Worm (Caenorhabditis elegans) whole organism, dauer: ENCODE measurements around the gene lido-10.
"Not testable (repeated sequence)": the region's sequence is repeated elsewhere in the genome, so short reads cannot be mapped to it uniquely, and the experiment has no call there.

Experiments
- unc-62 ChIP-seq: sonication (generic microtip); optimal IDR thresholded peaks from 2 replicates; lab custom pipeline; 2017; ENCODE audit warnings: missing biosample characterization, missing genetic modification reagents, missing genetic modification characterization

The lido-10 gene

ce11 chrII:3014196-3014849 is 12.0 kb downstream of the lido-10 start, which contains the start of gene C41H7.2:
Gene C41H7.2, plus strand, starts transcription at chrII:3014817.
- TF ChIP-seq unc-62: no peak

DNA sequence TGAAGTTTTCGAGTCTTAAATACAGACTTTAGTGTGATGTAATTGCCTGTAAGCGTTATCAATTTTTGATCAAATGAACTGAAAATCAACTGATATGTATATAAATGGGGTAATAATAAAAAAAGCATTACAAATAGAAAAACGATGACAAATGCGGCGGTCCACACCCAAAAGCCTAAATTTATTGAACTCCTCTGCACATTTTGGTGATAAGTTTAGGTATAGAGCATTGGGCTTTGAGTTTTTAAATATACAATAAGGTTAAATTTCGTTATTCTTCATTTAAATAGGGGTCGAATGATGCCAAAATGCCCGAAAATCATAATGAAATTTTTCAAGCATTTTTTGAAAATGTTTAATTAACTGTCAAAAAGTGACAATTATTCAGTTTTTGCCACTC is 17.5 kb downstream of the lido-10 start, which contains the start of gene clec-3:
TSS of gene clec-3 (minus strand) at position 101 of the 400 bp plus-strand sequence.
- no peak for TF ChIP-seq unc-62

ce11 chrII:3020899-3021298 is 18.6 kb downstream of the lido-10 start:
- no peak for TF ChIP-seq unc-62

DNA sequence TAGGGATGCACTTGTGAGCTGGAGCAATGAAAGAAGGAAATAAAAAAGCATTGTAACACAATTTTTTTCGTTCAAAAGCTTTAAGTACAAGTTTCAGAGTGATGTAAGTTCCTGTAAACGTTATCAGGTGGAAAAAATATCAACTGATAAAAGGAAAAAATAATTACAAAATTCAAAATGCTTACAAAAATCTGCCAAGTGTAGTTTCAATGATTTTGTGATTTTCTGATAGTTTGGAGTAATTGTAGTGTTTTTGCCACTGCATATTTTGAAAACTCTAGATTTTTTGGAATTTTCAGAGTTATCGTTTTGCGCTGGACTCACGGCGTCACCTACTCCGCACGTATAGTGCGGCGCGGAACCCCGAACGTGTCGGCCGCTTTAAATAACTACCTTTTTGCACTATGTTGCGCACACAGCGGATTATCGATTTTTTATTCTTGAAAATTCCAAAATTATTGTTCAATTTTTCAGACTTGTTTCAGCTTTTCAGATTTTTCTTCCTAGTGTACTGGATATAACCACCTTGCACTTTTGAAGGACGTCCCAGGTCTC is 21.1 kb downstream of the lido-10 start, which contains the start of gene clec-2:
TSS of gene clec-2 (minus strand) at position 51 of the 555 bp plus-strand sequence.
- no peak for TF ChIP-seq unc-62

DNA sequence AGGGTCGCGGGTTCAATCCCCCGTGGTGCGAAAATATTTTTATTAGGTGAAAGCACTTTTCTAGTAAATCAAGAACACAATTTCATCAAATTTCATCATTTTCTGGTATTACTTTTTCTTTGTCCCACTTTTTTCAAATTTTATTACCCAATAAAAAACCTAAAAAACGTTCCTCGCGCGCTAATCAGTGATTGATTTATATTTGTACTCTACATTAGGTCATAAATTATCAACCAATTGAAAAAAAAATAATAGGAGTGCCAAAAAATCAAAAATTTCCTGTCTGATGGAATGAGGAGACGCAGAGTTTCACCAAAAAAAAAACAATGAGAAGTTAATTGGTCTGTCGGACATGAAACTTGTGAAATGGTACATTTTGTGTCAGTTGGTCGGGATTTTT is 22.3 kb downstream of the lido-10 start:
- no peak for TF ChIP-seq unc-62

DNA sequence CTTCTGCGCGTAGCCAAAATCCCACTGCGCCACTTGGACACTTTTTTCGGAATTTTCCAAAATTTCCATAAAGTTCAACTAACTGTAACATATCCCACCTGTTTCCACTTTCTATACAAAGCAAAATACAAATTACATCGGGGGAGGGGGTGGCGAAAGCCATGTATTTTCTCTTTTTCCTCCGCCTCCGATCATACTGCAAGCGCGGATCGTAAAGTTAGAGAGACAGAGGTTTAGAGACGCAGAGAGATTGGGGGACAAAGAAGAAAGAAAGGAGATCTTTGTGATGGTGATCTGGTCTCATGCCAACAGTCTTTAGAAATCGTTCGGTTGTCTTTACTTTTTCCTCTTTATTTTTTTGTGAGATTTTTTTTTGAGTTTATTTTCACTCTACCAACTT is 26.0 kb downstream of the lido-10 start:
- TF ChIP-seq unc-62: no peak

DNA sequence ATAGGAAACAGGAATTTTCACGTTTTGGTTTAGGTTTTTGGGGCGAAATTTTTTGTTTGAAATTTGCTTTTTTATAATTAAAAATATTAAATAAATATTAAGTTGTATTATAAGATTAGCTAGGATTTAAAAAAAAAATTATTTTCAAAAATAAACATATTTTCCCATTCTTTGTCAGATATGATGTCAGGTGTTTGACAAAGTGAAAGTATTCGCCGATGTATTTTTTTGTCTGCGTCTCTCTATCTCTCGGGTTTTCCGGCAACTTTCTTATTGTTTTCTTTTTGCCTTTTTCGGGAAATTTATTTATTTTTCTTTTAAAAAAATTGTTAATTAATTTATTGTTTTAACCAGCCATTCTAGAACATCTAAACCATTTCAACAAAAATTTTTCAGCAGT is 28.1 kb downstream of the lido-10 start:
- no peak for TF ChIP-seq unc-62

- TF ChIP-seq unc-62: not testable (repeated sequence)
These were observed 30.2 kb downstream of the lido-10 start, which contains the start of gene B0454.6 for ce11 chrII:3032480-3032879. Gene B0454.6, plus strand, starts transcription at chrII:3032780.

ce11 chrII:3034914-3035313 is 32.6 kb downstream of the lido-10 start:
- TF ChIP-seq unc-62: no peak

DNA sequence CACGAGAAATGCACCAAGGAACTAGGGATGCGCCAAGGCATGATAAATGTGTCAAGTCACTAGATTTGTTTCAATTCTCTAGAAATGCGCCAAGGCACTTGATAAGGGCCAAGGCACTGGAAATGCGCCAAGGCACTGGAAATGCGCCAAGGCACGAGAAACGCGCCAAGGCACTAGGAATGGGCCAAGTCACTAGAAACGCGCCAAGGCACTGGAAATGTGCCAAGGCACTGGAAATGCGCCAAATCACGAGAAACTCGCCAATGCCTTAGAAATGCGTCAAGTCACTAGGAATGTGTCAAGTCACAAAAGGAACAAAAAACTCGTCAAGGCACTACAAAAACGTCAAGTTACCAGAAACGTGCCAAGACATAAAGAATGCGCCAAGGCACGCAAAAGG is 34.0 kb downstream of the lido-10 start:
- no peak for TF ChIP-seq unc-62

ce11 chrII:3038453-3038909 is 36.2 kb downstream of the lido-10 start, which contains the start of the genes B0454.26 and B0454.5:
Gene B0454.26, minus strand, starts transcription at chrII:3038553.
Gene B0454.5, plus strand, starts transcription at chrII:3038859.
- no peak for TF ChIP-seq unc-62

DNA sequence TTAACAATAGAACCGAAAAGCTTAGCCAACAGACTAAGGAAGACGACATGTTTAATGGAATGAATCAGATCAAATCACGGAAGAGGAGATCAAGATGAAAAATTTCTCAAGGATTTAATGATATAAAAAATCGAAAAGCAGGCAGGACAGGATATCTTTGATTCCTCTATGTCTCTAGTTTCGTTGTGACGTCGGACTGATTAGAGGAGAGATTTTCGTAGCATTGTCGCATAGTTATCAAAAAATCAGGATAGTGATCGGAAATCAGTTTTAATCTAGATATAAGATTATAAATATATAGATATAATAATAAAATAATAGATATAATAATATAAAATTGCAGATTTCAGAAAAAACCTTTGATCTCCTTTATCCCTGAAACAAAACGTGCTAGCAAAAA is 41.0 kb downstream of the lido-10 start, which contains the start of gene B0454.8:
TSS of gene B0454.8 (minus strand) at position 101 of the 400 bp plus-strand sequence.
- no peak for TF ChIP-seq unc-62

DNA sequence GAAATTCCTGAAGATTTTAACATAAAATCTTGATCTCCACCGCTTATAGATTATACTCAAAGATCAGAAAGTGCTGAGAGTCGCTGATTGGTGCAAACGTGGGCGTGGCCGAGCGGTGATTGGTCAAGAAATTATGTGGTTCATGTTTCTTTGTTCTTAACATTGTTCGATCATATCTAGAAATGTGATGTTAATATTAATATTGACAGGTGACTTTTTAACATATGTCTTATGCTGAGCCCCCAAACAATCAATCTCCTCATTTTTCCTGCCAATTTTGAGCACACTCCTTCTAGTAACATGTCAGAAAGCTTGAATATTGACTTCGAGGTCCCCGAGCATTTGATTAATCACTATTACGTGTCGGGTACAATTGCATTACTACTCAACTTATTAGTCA is 41.7 kb downstream of the lido-10 start, which contains the start of gene sri-29:
TSS of gene sri-29 (plus strand) at position 301 of the 400 bp plus-strand sequence.
- TF ChIP-seq unc-62: no peak

DNA sequence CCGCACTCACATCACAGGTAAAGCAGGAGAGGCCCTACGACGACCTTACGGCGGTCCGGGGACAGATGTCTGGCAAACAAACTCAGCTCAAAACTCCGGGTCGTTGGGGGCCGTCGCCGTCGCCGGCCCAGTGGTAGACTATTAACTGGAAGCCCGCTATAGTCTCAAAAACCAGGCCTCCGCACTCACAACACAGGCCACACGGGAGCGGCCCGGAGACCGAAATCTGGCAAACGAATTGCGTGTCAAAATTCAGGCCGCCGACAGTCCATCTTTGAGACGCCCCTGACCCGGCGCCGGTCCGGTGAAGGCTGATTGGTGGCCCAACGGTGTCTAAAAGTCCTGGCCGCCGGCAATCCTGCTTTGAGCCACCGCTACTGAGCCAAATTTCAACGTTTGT is 43.1 kb downstream of the lido-10 start:
- TF ChIP-seq unc-62: no peak

- no peak for TF ChIP-seq unc-62
These were observed 43.6 kb downstream of the lido-10 start, which contains the start of gene sri-30 for ce11 chrII:3045875-3046274. Gene sri-30, plus strand, starts transcription at chrII:3046175.

DNA sequence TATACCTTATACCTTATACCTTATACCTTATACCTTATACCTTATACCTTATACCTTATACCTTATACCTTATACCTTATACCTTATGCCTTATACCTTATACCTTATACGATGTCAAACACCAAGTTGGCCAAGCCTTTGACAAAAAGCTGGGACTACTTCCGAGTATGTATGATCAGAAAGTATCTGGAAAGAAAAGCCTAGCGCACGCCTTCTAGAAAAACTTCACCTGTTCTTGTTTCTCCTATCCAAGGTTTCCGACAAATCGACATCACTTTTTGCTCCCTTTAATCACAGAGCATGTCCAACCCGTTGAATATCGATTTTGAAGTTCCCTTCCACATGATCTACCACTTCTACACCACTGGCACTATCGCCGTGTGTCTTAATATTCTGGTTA is 46.1 kb downstream of the lido-10 start, which contains the start of gene sri-28:
TSS of gene sri-28 (plus strand) at position 301 of the 400 bp plus-strand sequence.
- TF ChIP-seq unc-62: no peak

- TF ChIP-seq unc-62: no peak
These were observed 46.7 kb downstream of the lido-10 start for ce11 chrII:3048989-3049388.

DNA sequence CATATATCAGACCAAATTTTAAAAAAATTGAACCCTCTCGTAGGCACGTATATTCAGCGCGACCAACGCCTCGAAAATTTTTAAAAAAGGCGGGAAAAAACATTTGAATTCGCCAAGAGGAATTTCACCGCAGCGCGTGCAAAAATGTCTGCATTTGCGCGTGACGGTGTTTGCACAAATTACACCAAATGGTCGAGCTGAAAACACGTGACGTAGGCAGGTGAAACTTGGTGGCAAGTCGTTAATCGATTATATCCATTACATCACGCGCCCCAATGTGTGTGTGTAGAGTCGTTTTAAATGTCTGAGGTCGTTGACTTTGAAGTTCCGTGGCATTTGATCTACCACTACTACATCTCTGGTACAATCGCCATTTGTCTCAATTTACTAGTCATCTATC is 48.4 kb downstream of the lido-10 start, which contains the start of gene sri-31:
TSS of gene sri-31 (plus strand) at position 301 of the 400 bp plus-strand sequence.
- no peak for TF ChIP-seq unc-62
